Fruit fly (Drosophila melanogaster) whole organism, prepupa: ENCODE data around the gene corto.

ENCODE experiments used
- CG10631 ChIP-seq: fragments of 200-800 bp; sonication (Bioruptor generic); optimal IDR thresholded peaks from 2 replicates; lab custom pipeline; 2016; ENCODE audit warnings: missing biosample characterization, missing genetic modification characterization
- CG10669 ChIP-seq: fragments of 200-800 bp; sonication (Bioruptor generic); optimal IDR thresholded peaks from 3 replicates; lab custom pipeline; 2018; ENCODE audit warnings: missing biosample characterization, mild to moderate bottlenecking, missing genetic modification characterization, moderate library complexity
- CG11294 ChIP-seq: fragments of 200-800 bp; sonication (Bioruptor generic); IDR thresholded peaks from 2 replicates; pipeline ENCODE4 v1.3.6; 2022; ENCODE audit warnings: missing biosample characterization, missing genetic modification characterization
- CG11762 ChIP-seq: fragments of 200-800 bp; sonication (Bioruptor generic); optimal IDR thresholded peaks from 3 replicates; lab custom pipeline; 2016; ENCODE audit warnings: missing biosample characterization, missing genetic modification characterization; ENCODE audit not compliant: insufficient read depth
- CG1621 ChIP-seq: fragments of 200-800 bp; sonication (Bioruptor generic); optimal IDR thresholded peaks from 3 replicates; lab custom pipeline; 2018; ENCODE audit warnings: missing biosample characterization, mild to moderate bottlenecking, missing genetic modification characterization
- CG31627 ChIP-seq: fragments of 200-800 bp; sonication (Bioruptor generic); optimal IDR thresholded peaks from 3 replicates; lab custom pipeline; 2016; ENCODE audit warnings: missing biosample characterization, missing genetic modification characterization
- CG32006 ChIP-seq: fragments of 200-800 bp; sonication (Bioruptor generic); optimal IDR thresholded peaks from 3 replicates; lab custom pipeline; 2017; ENCODE audit warnings: missing biosample characterization, mild to moderate bottlenecking, missing genetic modification characterization
- CG34406 ChIP-seq: fragments of 200-800 bp; sonication (Bioruptor generic); optimal IDR thresholded peaks from 3 replicates; lab custom pipeline; 2016; ENCODE audit warnings: missing biosample characterization, missing genetic modification characterization
- CG3919 ChIP-seq: fragments of 200-800 bp; sonication (Bioruptor generic); optimal IDR thresholded peaks from 3 replicates; lab custom pipeline; 2016; ENCODE audit warnings: missing biosample characterization, missing genetic modification characterization
- CG6163 ChIP-seq: fragments of 200-800 bp; sonication (Bioruptor generic); IDR thresholded peaks from 3 replicates; pipeline ENCODE4 v1.3.6; 2022; ENCODE audit warnings: missing biosample characterization, missing genetic modification characterization
- CG6792 ChIP-seq: fragments of 200-800 bp; sonication (Bioruptor generic); optimal IDR thresholded peaks from 3 replicates; lab custom pipeline; 2016; ENCODE audit warnings: missing biosample characterization, missing genetic modification characterization
- CG6808 ChIP-seq: fragments of 200-800 bp; sonication (Bioruptor generic); optimal IDR thresholded peaks from 3 replicates; lab custom pipeline; 2017; ENCODE audit warnings: missing biosample characterization, missing genetic modification characterization, mild to moderate bottlenecking, moderate library complexity, missing genetic modification reagents
- CG7368 ChIP-seq: fragments of 200-800 bp; sonication (Bioruptor generic); optimal IDR thresholded peaks from 3 replicates; lab custom pipeline; 2016; ENCODE audit warnings: missing biosample characterization, missing genetic modification characterization
- Eip75B ChIP-seq: fragments of 200-800 bp; sonication (Bioruptor generic); optimal IDR thresholded peaks from 3 replicates; lab custom pipeline; 2016; ENCODE audit warnings: missing biosample characterization, missing genetic modification characterization
- Eip78C ChIP-seq: fragments of 200-800 bp; sonication (Bioruptor generic); peaks from one replicate; lab custom pipeline; 2016; ENCODE audit warnings: missing biosample characterization, missing genetic modification characterization
- Eip93F ChIP-seq: fragments of 200-800 bp; sonication (Bioruptor generic); optimal IDR thresholded peaks from 2 replicates; lab custom pipeline; 2016; ENCODE audit warnings: missing biosample characterization, mild to moderate bottlenecking, missing genetic modification characterization
- Ets96B ChIP-seq: fragments of 200-800 bp; optimal IDR thresholded peaks from 2 replicates; lab custom pipeline; 2019; ENCODE audit warnings: missing biosample characterization, mild to moderate bottlenecking, missing genetic modification characterization, moderate library complexity
- Gug ChIP-seq: fragments of 200-800 bp; sonication (Bioruptor generic); IDR thresholded peaks from 2 replicates; pipeline ENCODE4 v1.3.6; 2022; ENCODE audit warnings: missing biosample characterization, missing genetic modification characterization
- Hr38 ChIP-seq: sonication (Bioruptor generic); optimal IDR thresholded peaks from 2 replicates; lab custom pipeline; 2016; ENCODE audit warnings: missing biosample characterization, missing genetic modification characterization
- Hr4 ChIP-seq: fragments of 200-800 bp; sonication (Bioruptor generic); optimal IDR thresholded peaks from 3 replicates; lab custom pipeline; 2016; ENCODE audit warnings: missing biosample characterization, missing genetic modification characterization
- Lpt ChIP-seq: fragments of 200-800 bp; sonication (Bioruptor generic); optimal IDR thresholded peaks from 3 replicates; lab custom pipeline; 2016; ENCODE audit warnings: missing biosample characterization, missing genetic modification characterization
- OdsH ChIP-seq: fragments of 200-800 bp; sonication (Bioruptor generic); optimal IDR thresholded peaks from 3 replicates; lab custom pipeline; 2016; ENCODE audit warnings: missing biosample characterization, missing genetic modification characterization
- Smox ChIP-seq: fragments of 200-800 bp; sonication (Bioruptor generic); optimal IDR thresholded peaks from 3 replicates; lab custom pipeline; 2016; ENCODE audit warnings: missing biosample characterization, missing genetic modification characterization
- Sox14 ChIP-seq: fragments of 200-800 bp; sonication (Bioruptor generic); optimal IDR thresholded peaks from 3 replicates; lab custom pipeline; 2016; ENCODE audit warnings: missing biosample characterization, missing genetic modification characterization
- dsx ChIP-seq: fragments of 200-800 bp; optimal IDR thresholded peaks from 3 replicates; lab custom pipeline; 2019; ENCODE audit warnings: missing biosample characterization, mild to moderate bottlenecking, missing genetic modification characterization, moderate library complexity; ENCODE audit not compliant: poor library complexity, severe bottlenecking
- esn ChIP-seq: fragments of 200-800 bp; sonication (Bioruptor generic); optimal IDR thresholded peaks from 2 replicates; lab custom pipeline; 2016; ENCODE audit warnings: missing biosample characterization, mild to moderate bottlenecking, missing genetic modification characterization, moderate library complexity
- fkh ChIP-seq: fragments of 200-800 bp; sonication (Bioruptor generic); optimal IDR thresholded peaks from 3 replicates; lab custom pipeline; 2017; ENCODE audit warnings: missing biosample characterization, mild to moderate bottlenecking, missing genetic modification characterization, moderate library complexity
- lz ChIP-seq: fragments of 200-800 bp; sonication (Bioruptor generic); optimal IDR thresholded peaks from 3 replicates; lab custom pipeline; 2016; ENCODE audit warnings: missing biosample characterization, missing genetic modification characterization
- net ChIP-seq: fragments of 200-800 bp; sonication (Bioruptor generic); optimal IDR thresholded peaks from 3 replicates; lab custom pipeline; 2016; ENCODE audit warnings: missing biosample characterization, missing genetic modification characterization
- salr ChIP-seq, 2 experiments: fragments of 200-800 bp; sonication (Bioruptor generic); optimal IDR thresholded peaks; 3 replicates each; lab custom pipeline; 2016 to 2018; ENCODE audit warnings: missing biosample characterization in 2 of 2, missing genetic modification characterization in 2 of 2, mild to moderate bottlenecking in 1 of 2
- spab ChIP-seq: fragments of 200-800 bp; sonication (Bioruptor generic); optimal IDR thresholded peaks from 2 replicates; lab custom pipeline; 2017; ENCODE audit warnings: missing biosample characterization, mild to moderate bottlenecking, missing genetic modification characterization, missing genetic modification reagents
- ss ChIP-seq, 2 experiments: fragments of 200-800 bp; sonication (Bioruptor generic); optimal IDR thresholded peaks; 2 replicates in 1 of 2; 3 replicates in 1 of 2; lab custom pipeline; 2017 to 2018; ENCODE audit warnings: mild to moderate bottlenecking in 2 of 2, missing biosample characterization in 2 of 2, missing genetic modification characterization in 2 of 2, moderate library complexity in 1 of 2
- svp ChIP-seq: fragments of 200-800 bp; sonication (Bioruptor generic); peaks from one replicate; lab custom pipeline; 2016; ENCODE audit warnings: missing biosample characterization, missing genetic modification characterization
- vri ChIP-seq: fragments of 200-800 bp; sonication (Bioruptor generic); optimal IDR thresholded peaks from 3 replicates; lab custom pipeline; 2016; ENCODE audit warnings: missing biosample characterization, mild to moderate bottlenecking, missing genetic modification characterization

corto gene

DNA sequence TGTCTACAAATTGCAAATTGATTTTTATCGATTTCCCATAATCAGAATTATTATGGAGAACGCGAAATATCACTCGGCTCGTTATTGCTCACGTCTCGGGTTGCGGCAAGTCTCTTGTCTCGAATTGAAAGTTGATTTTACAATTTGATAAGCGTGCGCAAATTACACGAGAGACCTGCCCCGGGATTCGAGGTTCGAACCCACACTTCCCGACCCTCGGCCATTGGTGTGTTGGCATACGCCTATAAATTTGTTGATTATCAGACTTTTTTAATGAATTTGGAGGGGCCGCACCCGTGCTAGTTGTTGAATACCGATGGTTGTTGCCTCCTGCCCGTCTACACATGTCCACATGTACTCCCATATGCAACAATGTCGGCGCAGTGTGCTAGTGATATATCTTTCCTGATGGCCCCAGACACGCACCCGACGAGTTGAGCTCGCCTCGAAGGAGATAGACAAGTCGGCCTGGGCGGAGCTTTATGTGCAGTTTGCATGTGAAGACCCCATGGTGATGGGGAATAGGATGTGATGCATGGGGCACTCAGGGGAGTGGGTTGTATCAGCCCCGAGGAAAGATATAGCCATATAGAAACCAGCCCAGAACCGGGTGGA is 53.7 kb downstream of the corto start:
- TF ChIP-seq svp (GFP tag; lab: Kevin White, UChicago) (peak; percentile 68), Lpt (peak; percentile 21), Eip75B (GFP tag; lab: Kevin White, UChicago) (no peak), spab (peak; percentile 6), Gug (GFP tag; lab: Robert Waterston, UW) (peak; percentile 25; the same call in 1 of the 2 replicates), CG6163 (peak; percentile 50; the same call in 1 of the 3 replicates), dsx (GFP tag; lab: Kevin White, UChicago) (peak; percentile 99), CG1621 (peak; percentile 49), Sox14 (GFP tag; lab: Kevin White, UChicago) (no peak), Eip78C (GFP tag; lab: Kevin White, UChicago) (peak; percentile 52), CG10669 (GFP tag; lab: Kevin White, UChicago) (peak; percentile 22), esn (GFP tag; lab: Kevin White, UChicago) (no peak), ss (GFP tag; optimal IDR thresholded peaks at IDR 0.05; lab: Kevin White, UChicago) (peak; percentile 33 to 98), CG6792 (GFP tag; lab: Kevin White, UChicago) (no peak), CG10631 (GFP tag; lab: Kevin White, UChicago) (peak; percentile 26), CG3919 (GFP tag; lab: Kevin White, UChicago) (peak; percentile 11), CG6808 (GFP tag; lab: Kevin White, UChicago) (peak; percentile 52), CG31627 (GFP tag; lab: Kevin White, UChicago) (no peak), Ets96B (tag; lab: Kevin White, UChicago) (peak; percentile 44), salr (GFP tag; optimal IDR thresholded peaks at IDR 0.05; lab: Kevin White, UChicago) (peak in 1 of 2 experiments; percentile 12), Hr38 (GFP tag; lab: Kevin White, UChicago) (no peak), CG32006 (GFP tag; lab: Kevin White, UChicago) (peak; percentile 2)

DNA sequence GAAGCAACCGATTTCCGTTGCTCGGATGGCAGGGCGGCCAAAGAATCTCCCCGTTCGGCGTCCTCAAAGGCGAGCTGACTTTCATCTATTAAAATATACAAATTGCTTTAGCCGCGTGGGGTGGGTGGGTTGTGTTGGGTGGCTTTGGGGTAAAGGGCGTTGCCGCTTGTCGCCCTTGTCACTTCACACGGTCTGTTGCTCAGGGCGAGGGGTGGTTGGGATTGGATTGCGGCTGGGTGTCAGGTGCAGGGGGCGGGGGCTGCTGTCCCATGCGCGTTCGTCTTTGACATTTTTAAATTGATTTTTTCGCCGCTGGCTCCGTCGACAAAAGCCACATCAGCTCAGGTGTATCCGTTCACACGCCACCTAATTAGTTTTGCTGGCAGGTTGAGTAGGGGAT is 54.5 kb downstream of the corto start:
- TF ChIP-seq Eip93F (GFP tag; lab: Kevin White, UChicago) (no peak), CG7368 (GFP tag; lab: Kevin White, UChicago) (no peak), CG6792 (GFP tag; lab: Kevin White, UChicago) (no peak), CG11294 (GFP tag; lab: Robert Waterston, UW) (no peak), lz (GFP tag; lab: Kevin White, UChicago) (no peak), CG32006 (GFP tag; lab: Kevin White, UChicago) (no peak), Hr38 (GFP tag; lab: Kevin White, UChicago) (no peak), net (GFP tag; lab: Kevin White, UChicago) (no peak), OdsH (no peak), Hr4 (GFP tag; lab: Kevin White, UChicago) (no peak), Smox (GFP tag; lab: Kevin White, UChicago) (no peak), CG11762 (GFP tag; lab: Kevin White, UChicago) (no peak), Ets96B (tag; lab: Kevin White, UChicago) (no peak), CG6808 (GFP tag; lab: Kevin White, UChicago) (no peak), Eip75B (GFP tag; lab: Kevin White, UChicago) (no peak), CG34406 (GFP tag; lab: Kevin White, UChicago) (no peak), vri (GFP tag; lab: Kevin White, UChicago) (no peak)

- TF ChIP-seq fkh (GFP tag; lab: Kevin White, UChicago) (peak; percentile 74), CG11294 (GFP tag; lab: Robert Waterston, UW) (no peak)
- TF ChIP-seq, all 60 proteins: peak for 1
These were observed 55.0 kb downstream of the corto start for dm6 chr3R:5031881-5032280.
